Fruit fly (Drosophila melanogaster) whole organism, embryonic: ENCODE measurements around the gene jim.

Source experiments
- Bteb2 ChIP-seq: fragments of 200-800 bp; sonication (Bioruptor generic); optimal IDR thresholded peaks from 2 replicates; lab custom pipeline; 2016; ENCODE audit warnings: missing biosample characterization, missing genetic modification characterization
- CG1024 ChIP-seq: fragments of 200-800 bp; sonication (Bioruptor generic); IDR thresholded peaks from 2 replicates; pipeline ENCODE4 v1.3.6; 2022; ENCODE audit warnings: missing biosample characterization, missing genetic modification characterization
- CG10274 ChIP-seq: fragments of 200-800 bp; sonication (Bioruptor generic); optimal IDR thresholded peaks from 3 replicates; lab custom pipeline; 2017; ENCODE audit warnings: missing biosample characterization, mild to moderate bottlenecking, missing genetic modification characterization
- CG10321 ChIP-seq: fragments of 200-800 bp; sonication (Bioruptor generic); IDR thresholded peaks from 2 replicates; pipeline ENCODE4 v1.3.6; 2022; ENCODE audit warnings: missing biosample characterization, missing genetic modification characterization
- CG10462 ChIP-seq: fragments of 200-800 bp; sonication (Bioruptor generic); optimal IDR thresholded peaks from 2 replicates; lab custom pipeline; 2016; ENCODE audit warnings: missing biosample characterization, missing genetic modification characterization
- CG10565 ChIP-seq: fragments of 200-800 bp; sonication (Bioruptor generic); optimal IDR thresholded peaks from 3 replicates; lab custom pipeline; 2016; ENCODE audit warnings: missing biosample characterization, mild to moderate bottlenecking, missing genetic modification characterization
- CG12659 ChIP-seq: fragments of 200-800 bp; sonication (Bioruptor generic); optimal IDR thresholded peaks from 3 replicates; lab custom pipeline; 2017; ENCODE audit warnings: mild to moderate bottlenecking, missing biosample characterization, missing genetic modification reagents, missing genetic modification characterization
- CG14441 ChIP-seq: fragments of 200-800 bp; sonication (Bioruptor generic); IDR thresholded peaks from 2 replicates; pipeline ENCODE4 v1.3.6; 2022; ENCODE audit warnings: missing biosample characterization, missing genetic modification characterization
- CG14710 ChIP-seq: fragments of 200-800 bp; sonication (Bioruptor generic); optimal IDR thresholded peaks from 3 replicates; lab custom pipeline; 2019; ENCODE audit warnings: missing biosample characterization, mild to moderate bottlenecking, missing genetic modification characterization, moderate library complexity
- CG1603 ChIP-seq: fragments of 200-800 bp; sonication (Bioruptor generic); optimal IDR thresholded peaks from 2 replicates; lab custom pipeline; 2019; ENCODE audit warnings: missing biosample characterization, mild to moderate bottlenecking, missing genetic modification characterization, moderate library complexity
- CG17359 ChIP-seq: fragments of 200-800 bp; sonication (Bioruptor generic); optimal IDR thresholded peaks from 3 replicates; lab custom pipeline; 2018; ENCODE audit warnings: missing biosample characterization, mild to moderate bottlenecking, missing genetic modification characterization, moderate library complexity
- CG17385 ChIP-seq: fragments of 200-800 bp; sonication (Bioruptor generic); optimal IDR thresholded peaks from 3 replicates; lab custom pipeline; 2018; ENCODE audit warnings: missing biosample characterization, mild to moderate bottlenecking, missing genetic modification characterization
- CG18599 ChIP-seq: fragments of 200-800 bp; sonication (Bioruptor generic); optimal IDR thresholded peaks from 3 replicates; lab custom pipeline; 2017; ENCODE audit warnings: missing biosample characterization, missing genetic modification characterization, mild to moderate bottlenecking, moderate library complexity, missing genetic modification reagents
- CG30020 ChIP-seq: fragments of 200-800 bp; optimal IDR thresholded peaks from 2 replicates; lab custom pipeline; 2019; ENCODE audit warnings: missing biosample characterization, mild to moderate bottlenecking, missing genetic modification characterization, moderate library complexity
- CG3847 ChIP-seq: fragments of 200-800 bp; sonication (Bioruptor generic); IDR thresholded peaks from 2 replicates; pipeline ENCODE4 v1.3.6; 2022; ENCODE audit warnings: missing biosample characterization, missing genetic modification characterization
- CG3995 ChIP-seq: fragments of 200-800 bp; sonication (Bioruptor generic); optimal IDR thresholded peaks from 3 replicates; lab custom pipeline; 2016; ENCODE audit warnings: missing biosample characterization, missing genetic modification characterization
- CG4360 ChIP-seq: fragments of 200-800 bp; sonication (Bioruptor generic); IDR thresholded peaks from 2 replicates; pipeline ENCODE4 v1.3.6; 2022; ENCODE audit warnings: missing biosample characterization, missing genetic modification characterization
- CG4404 ChIP-seq: fragments of 200-800 bp; sonication (Bioruptor generic); IDR thresholded peaks from 2 replicates; pipeline ENCODE4 v1.3.6; 2022; ENCODE audit warnings: missing biosample characterization, missing genetic modification characterization
- CG4820 ChIP-seq: fragments of 200-800 bp; sonication (Bioruptor generic); optimal IDR thresholded peaks from 3 replicates; lab custom pipeline; 2016; ENCODE audit warnings: missing biosample characterization, missing genetic modification characterization
- CG6689 ChIP-seq: fragments of 200-800 bp; sonication (Bioruptor generic); IDR thresholded peaks from 2 replicates; pipeline ENCODE4 v1.3.6; 2022; ENCODE audit warnings: missing biosample characterization, missing genetic modification characterization
- CG9215 ChIP-seq: fragments of 200-800 bp; sonication (Bioruptor generic); IDR thresholded peaks from 2 replicates; pipeline ENCODE4 v1.3.6; 2022; ENCODE audit warnings: missing biosample characterization, missing genetic modification characterization
- Dp ChIP-seq: fragments of 200-800 bp; sonication (Bioruptor generic); optimal IDR thresholded peaks from 2 replicates; lab custom pipeline; 2018; ENCODE audit warnings: missing biosample characterization, mild to moderate bottlenecking, missing genetic modification characterization, moderate library complexity
- Gug ChIP-seq: fragments of 200-800 bp; sonication (Bioruptor generic); IDR thresholded peaks from 4 replicates; pipeline ENCODE4 v1.3.6; 2022; ENCODE audit warnings: missing biosample characterization, missing genetic modification characterization
- Nf-YA ChIP-seq: fragments of 200-800 bp; sonication (Bioruptor generic); IDR thresholded peaks from 2 replicates; pipeline ENCODE4 v1.3.6; 2022; ENCODE audit warnings: missing biosample characterization, missing genetic modification characterization
- Nf-YB ChIP-seq: fragments of 200-800 bp; sonication (Bioruptor generic); optimal IDR thresholded peaks from 3 replicates; lab custom pipeline; 2019; ENCODE audit warnings: missing biosample characterization, mild to moderate bottlenecking, missing genetic modification characterization, moderate library complexity
- PHDP ChIP-seq: fragments of 200-800 bp; sonication (Bioruptor generic); optimal IDR thresholded peaks from 3 replicates; lab custom pipeline; 2018; ENCODE audit warnings: missing biosample characterization, mild to moderate bottlenecking, missing genetic modification characterization, moderate library complexity
- Side ChIP-seq: fragments of 200-800 bp; sonication (Bioruptor generic); optimal IDR thresholded peaks from 2 replicates; lab custom pipeline; 2016; ENCODE audit warnings: missing biosample characterization, missing genetic modification characterization
- Sry-β ChIP-seq: fragments of 200-800 bp; sonication (Bioruptor generic); optimal IDR thresholded peaks from 2 replicates; lab custom pipeline; 2018; ENCODE audit warnings: missing biosample characterization, mild to moderate bottlenecking, missing genetic modification characterization, moderate library complexity
- amos ChIP-seq: fragments of 200-800 bp; sonication (Bioruptor generic); IDR thresholded peaks from 2 replicates; pipeline ENCODE4 v1.3.6; 2022; ENCODE audit warnings: missing biosample characterization, missing genetic modification characterization; ENCODE audit not compliant: partially characterized antibody
- chm ChIP-seq: fragments of 200-800 bp; sonication (Bioruptor generic); IDR thresholded peaks from 2 replicates; pipeline ENCODE4 v1.3.6; 2022; ENCODE audit warnings: missing biosample characterization, missing genetic modification characterization
- danr ChIP-seq: fragments of 200-800 bp; sonication (Bioruptor generic); IDR thresholded peaks from 2 replicates; pipeline ENCODE4 v1.3.6; 2022; ENCODE audit warnings: missing biosample characterization, missing genetic modification characterization
- dati ChIP-seq: fragments of 200-800 bp; sonication (Bioruptor generic); IDR thresholded peaks from 2 replicates; pipeline ENCODE4 v1.3.6; 2022; ENCODE audit warnings: missing biosample characterization, missing genetic modification characterization
- dysf ChIP-seq: fragments of 200-800 bp; sonication (Bioruptor generic); IDR thresholded peaks from 3 replicates; pipeline ENCODE4 v1.3.6; 2022; ENCODE audit warnings: missing biosample characterization, missing genetic modification characterization
- esg ChIP-seq: fragments of 200-800 bp; sonication (Bioruptor generic); conservative IDR thresholded peaks from 2 replicates; pipeline ENCODE4 v1.3.6; 2022; ENCODE audit warnings: missing biosample characterization, missing genetic modification characterization
- eve ChIP-seq, 2 experiments: fragments of >200 bp; optimal IDR thresholded peaks; 2 replicates each; lab custom pipeline; 2017; ENCODE audit warnings: missing biosample characterization in 2 of 2, missing genetic modification characterization in 2 of 2
- fru ChIP-seq: fragments of >200 bp; optimal IDR thresholded peaks from 2 replicates; lab custom pipeline; 2017
- gro ChIP-seq: fragments of 200-800 bp; sonication (Bioruptor generic); optimal IDR thresholded peaks from 2 replicates; lab custom pipeline; 2016; ENCODE audit warnings: missing biosample characterization, missing genetic modification characterization
- insv ChIP-seq, 2 experiments: fragments of 200-800 bp; sonication (Bioruptor generic); optimal IDR thresholded peaks; 3 replicates each; lab custom pipeline; 2016 to 2018; ENCODE audit warnings: missing biosample characterization in 2 of 2, missing genetic modification characterization in 2 of 2
- nerfin-2 ChIP-seq: fragments of 200-800 bp; sonication (Bioruptor generic); IDR thresholded peaks from 2 replicates; pipeline ENCODE4 v1.3.6; 2022; ENCODE audit warnings: missing biosample characterization, missing genetic modification characterization; ENCODE audit not compliant: partially characterized antibody
- nmo ChIP-seq: fragments of 200-800 bp; sonication (Bioruptor generic); optimal IDR thresholded peaks from 2 replicates; lab custom pipeline; 2018; ENCODE audit warnings: missing biosample characterization, mild to moderate bottlenecking, missing genetic modification characterization, moderate library complexity
- peb ChIP-seq: fragments of 200-800 bp; sonication (Bioruptor generic); IDR thresholded peaks from 2 replicates; pipeline ENCODE4 v1.3.6; 2022; ENCODE audit warnings: missing biosample characterization, missing genetic modification characterization
- pho ChIP-seq: fragments of 200-800 bp; sonication (Bioruptor generic); optimal IDR thresholded peaks from 2 replicates; lab custom pipeline; 2016; ENCODE audit warnings: missing biosample characterization, missing genetic modification characterization
- row ChIP-seq: fragments of 200-800 bp; sonication (Bioruptor generic); IDR thresholded peaks from 3 replicates; pipeline ENCODE4 v1.3.6; 2022; ENCODE audit warnings: missing biosample characterization, missing genetic modification characterization
- sim ChIP-seq: fragments of 200-800 bp; sonication (Bioruptor generic); IDR thresholded peaks from 2 replicates; pipeline ENCODE4 v1.3.6; 2022; ENCODE audit warnings: missing biosample characterization, missing genetic modification characterization
- sisA ChIP-seq: fragments of 200-800 bp; sonication (Bioruptor generic); IDR thresholded peaks from 2 replicates; pipeline ENCODE4 v1.3.6; 2022; ENCODE audit warnings: missing biosample characterization, missing genetic modification characterization
- so ChIP-seq: fragments of 200-800 bp; sonication (Bioruptor generic); IDR thresholded peaks from 3 replicates; pipeline ENCODE4 v1.3.6; 2022; ENCODE audit warnings: missing biosample characterization, missing genetic modification characterization
- sob ChIP-seq: fragments of 200-800 bp; sonication (Bioruptor generic); IDR thresholded peaks from 2 replicates; pipeline ENCODE4 v1.3.6; 2022; ENCODE audit warnings: missing biosample characterization, missing genetic modification characterization
- sr ChIP-seq: fragments of 200-800 bp; sonication (Bioruptor generic); IDR thresholded peaks from 3 replicates; pipeline ENCODE4 v1.3.6; 2022; ENCODE audit warnings: missing biosample characterization, missing genetic modification characterization
- ttk ChIP-seq: fragments of 200-800 bp; sonication (Bioruptor generic); IDR thresholded peaks from 2 replicates; pipeline ENCODE4 v2.1.2; 2022; ENCODE audit warnings: missing biosample characterization, missing genetic modification characterization
- zen2 ChIP-seq: fragments of 200-800 bp; sonication (Bioruptor generic); IDR thresholded peaks from 3 replicates; pipeline ENCODE4 v1.3.6; 2022; ENCODE audit warnings: missing biosample characterization, missing genetic modification characterization; ENCODE audit not compliant: partially characterized antibody

jim gene

DNA sequence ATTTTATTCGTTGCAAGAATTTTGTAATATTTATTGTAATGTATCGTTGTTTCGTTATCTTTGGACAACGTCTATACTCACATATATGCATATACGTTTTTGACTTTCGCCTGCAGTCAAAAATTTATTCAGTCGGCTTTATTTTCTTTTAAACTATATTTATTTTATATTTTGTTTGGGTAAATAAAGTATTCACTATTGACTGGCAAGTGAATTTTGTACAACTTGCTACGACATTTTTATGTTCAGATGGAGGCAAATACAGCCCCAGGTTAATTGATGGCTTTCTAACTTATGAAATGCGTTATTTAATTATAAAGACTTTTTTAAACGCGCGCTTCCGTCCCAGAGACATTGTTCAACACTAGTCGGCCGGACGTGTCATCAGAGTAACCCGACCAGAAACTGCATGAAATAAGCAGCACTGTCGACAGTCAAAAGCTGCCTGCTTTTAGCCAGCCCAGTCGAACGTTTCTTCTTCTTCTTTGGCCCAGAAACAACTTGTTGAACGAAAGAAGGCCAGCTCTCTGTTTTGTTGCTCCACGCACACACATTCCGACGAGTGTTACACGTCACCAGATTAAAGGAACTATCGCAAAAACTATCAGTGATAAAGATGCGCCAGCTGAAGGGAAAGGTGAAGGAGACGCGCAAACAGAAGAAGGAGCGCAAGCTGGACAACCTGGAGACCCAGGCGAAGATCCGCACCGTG is 28.5 kb upstream of the jim start, which contains the start of gene CG33169 (continued):
- no peak for TF ChIP-seq CG10565
- TF ChIP-seq Dp (GFP tag; lab: Kevin White, UChicago) = peak; percentile 100
- no peak for TF ChIP-seq gro (GFP tag; lab: Kevin White, UChicago)
- TF ChIP-seq CG12659 = peak; percentile 93
- TF ChIP-seq CG9215 = peak; percentile 80
- peak; percentile 96 for TF ChIP-seq CG3847 (GFP tag; lab: Robert Waterston, UW)
- TF ChIP-seq danr (GFP tag; lab: Robert Waterston, UW) = peak; percentile 47; the same call in 1 of the 2 replicates
- peak; percentile 89 for TF ChIP-seq Side (GFP tag; lab: Kevin White, UChicago)
- peak; percentile 69; the same call in 1 of the 2 replicates for TF ChIP-seq CG14441 (GFP tag; lab: Robert Waterston, UW)
- peak; percentile 67 for TF ChIP-seq Bteb2 (GFP tag; lab: Kevin White, UChicago)
- peak; percentile 53 for TF ChIP-seq CG10274 (GFP tag; lab: Kevin White, UChicago)
- TF ChIP-seq zen2 (GFP tag; lab: Robert Waterston, UW) = peak; percentile 26; the same call in 1 of the 3 replicates
- peak; percentile 98 for TF ChIP-seq sob (GFP tag; lab: Robert Waterston, UW)
- peak; percentile 91 for TF ChIP-seq pho (GFP tag; lab: Kevin White, UChicago)
- peak; percentile 56; the same call in 1 of the 2 replicates for TF ChIP-seq CG10321 (GFP tag; lab: Robert Waterston, UW)
- TF ChIP-seq nmo (GFP tag; lab: Kevin White, UChicago) = peak; percentile 85
- TF ChIP-seq sim = no peak
- TF ChIP-seq amos = peak; percentile 76
- peak; percentile 79 for TF ChIP-seq CG14710 (tag; lab: Kevin White, UChicago)
- TF ChIP-seq CG17385 (GFP tag; lab: Kevin White, UChicago) = peak; percentile 100
- peak in 1 of 2 experiments; percentile 69 for TF ChIP-seq insv (GFP tag; optimal IDR thresholded peaks at IDR 0.05; lab: Kevin White, UChicago)
- peak; percentile 86 for TF ChIP-seq Gug
- peak; percentile 71 for TF ChIP-seq CG4820 (GFP tag; lab: Kevin White, UChicago)
- peak; percentile 55 for TF ChIP-seq CG1024 (GFP tag; lab: Robert Waterston, UW)
- TF ChIP-seq ttk = peak; percentile 81
- 0 out of 2 replicates have a peak, but pooled peaks have one; percentile 38 for TF ChIP-seq Nf-YA (GFP tag; lab: Robert Waterston, UW)
- no peak for TF ChIP-seq nerfin-2 (GFP tag; lab: Robert Waterston, UW)
- no peak; the same call in 1 of the 2 replicates for TF ChIP-seq esg
- no peak for TF ChIP-seq eve (GFP tag; optimal IDR thresholded peaks at IDR 0.05; lab: Kevin White, UChicago)
- peak; percentile 66 for TF ChIP-seq CG3995 (GFP tag; lab: Kevin White, UChicago)
- peak; percentile 88 for TF ChIP-seq sisA
- peak; percentile 39 for TF ChIP-seq Nf-YB (GFP tag; lab: Kevin White, UChicago)
- TF ChIP-seq CG10462 = peak; percentile 16
- peak; percentile 23 for TF ChIP-seq Sry-β (GFP tag; lab: Kevin White, UChicago)
- peak; percentile 61; the same call in 1 of the 2 replicates for TF ChIP-seq CG4360
- peak; percentile 76 for TF ChIP-seq chm (GFP tag; lab: Robert Waterston, UW)
- peak; percentile 68; the same call in 2 of the 3 replicates for TF ChIP-seq sr
- TF ChIP-seq row (GFP tag; lab: Robert Waterston, UW) = peak; percentile 69
- peak; percentile 59 for TF ChIP-seq PHDP (tag; lab: Kevin White, UChicago)
- TF ChIP-seq CG1603 (tag; lab: Kevin White, UChicago) = peak; percentile 95
- peak; percentile 82 for TF ChIP-seq CG17359 (tag; lab: Kevin White, UChicago)
- peak; percentile 67 for TF ChIP-seq peb (GFP tag; lab: Robert Waterston, UW)
- no peak for TF ChIP-seq fru (lab: Kevin White, UChicago)
- TF ChIP-seq CG4404 = peak; percentile 61
- TF ChIP-seq CG30020 (tag; lab: Kevin White, UChicago) = peak; percentile 56
- peak; percentile 71; the same call in 2 of the 3 replicates for TF ChIP-seq so (GFP tag; lab: Robert Waterston, UW)
- peak; percentile 86 for TF ChIP-seq CG18599 (GFP tag; lab: Kevin White, UChicago)
- TF ChIP-seq dysf (GFP tag; lab: Robert Waterston, UW) = peak; percentile 83
- peak; percentile 46; the same call in 1 of the 2 replicates for TF ChIP-seq dati (GFP tag; lab: Robert Waterston, UW)
- 0 out of 2 replicates have a peak, but pooled peaks have one; percentile 58 for TF ChIP-seq CG6689
